Worm (Caenorhabditis elegans): Measurements from ENCODE around the gene T05B9.1.

- TF ChIP-seq unc-62 (GFP tag; optimal IDR thresholded peaks at IDR 0.05 in 1 of 2) (no peak), unc-62 (tag; optimal IDR thresholded peaks at IDR 0.05) (no peak), nhr-102 (tag; optimal IDR thresholded peaks at IDR 0.05) (no peak), nhr-76 (tag; optimal IDR thresholded peaks at IDR 0.05) (no peak), lin-13 (GFP tag; optimal IDR thresholded peaks at IDR 0.05) (peak; percentile 2), daf-8 (GFP tag; IDR thresholded peaks at IDR 0.05) (no peak), ceh-82 (tag; optimal IDR thresholded peaks at IDR 0.05) (no peak), dpl-1 (GFP tag; optimal IDR thresholded peaks at IDR 0.05) (no peak), Y105C5A.15 (GFP tag; IDR thresholded peaks at IDR 0.05) (no peak)
These were observed 24.7 kb downstream of the T05B9.1 start, which contains the start of gene cchl-1 for ce11 chrII:11236274-11236673.
